Fruit fly (Drosophila melanogaster) whole organism, embryonic: ENCODE data around the gene CG11454.

Experiments
- CG10267 ChIP-seq: fragments of 200-800 bp; sonication (Bioruptor generic); optimal IDR thresholded peaks from 2 replicates; lab custom pipeline; 2018; ENCODE audit warnings: missing biosample characterization, mild to moderate bottlenecking, missing genetic modification characterization, moderate library complexity
- CG10274 ChIP-seq: fragments of 200-800 bp; sonication (Bioruptor generic); optimal IDR thresholded peaks from 3 replicates; lab custom pipeline; 2017; ENCODE audit warnings: missing biosample characterization, mild to moderate bottlenecking, missing genetic modification characterization
- CG10543 ChIP-seq: fragments of 200-800 bp; sonication (Bioruptor generic); optimal IDR thresholded peaks from 3 replicates; lab custom pipeline; 2017; ENCODE audit warnings: missing biosample characterization, mild to moderate bottlenecking, missing genetic modification characterization, moderate library complexity
- CG10565 ChIP-seq: fragments of 200-800 bp; sonication (Bioruptor generic); optimal IDR thresholded peaks from 3 replicates; lab custom pipeline; 2016; ENCODE audit warnings: missing biosample characterization, mild to moderate bottlenecking, missing genetic modification characterization
- CG10979 ChIP-seq: fragments of 200-800 bp; sonication (Bioruptor generic); optimal IDR thresholded peaks from 2 replicates; lab custom pipeline; 2018; ENCODE audit warnings: missing biosample characterization, mild to moderate bottlenecking, missing genetic modification characterization, moderate library complexity
- CG12071 ChIP-seq: fragments of 200-800 bp; sonication (Bioruptor generic); optimal IDR thresholded peaks from 3 replicates; lab custom pipeline; 2018; ENCODE audit warnings: missing biosample characterization, mild to moderate bottlenecking, missing genetic modification characterization
- CG12219 ChIP-seq: fragments of 200-800 bp; sonication (Bioruptor generic); optimal IDR thresholded peaks from 3 replicates; lab custom pipeline; 2018; ENCODE audit warnings: missing biosample characterization, mild to moderate bottlenecking, missing genetic modification characterization
- CG12236 ChIP-seq: fragments of 200-800 bp; sonication (Bioruptor generic); optimal IDR thresholded peaks from 2 replicates; lab custom pipeline; 2016; ENCODE audit warnings: missing biosample characterization, missing genetic modification characterization
- CG14441 ChIP-seq: fragments of 200-800 bp; sonication (Bioruptor generic); IDR thresholded peaks from 2 replicates; pipeline ENCODE4 v1.3.6; 2022; ENCODE audit warnings: missing biosample characterization, missing genetic modification characterization
- CG15479 ChIP-seq: fragments of 200-800 bp; sonication (Bioruptor generic); optimal IDR thresholded peaks from 3 replicates; lab custom pipeline; 2019; ENCODE audit warnings: missing biosample characterization, mild to moderate bottlenecking, missing genetic modification characterization, moderate library complexity
- CG16813 ChIP-seq: fragments of 200-800 bp; sonication (Bioruptor generic); IDR thresholded peaks from 3 replicates; pipeline ENCODE4 v1.3.6; 2022; ENCODE audit warnings: missing biosample characterization, missing genetic modification characterization; ENCODE audit not compliant: partially characterized antibody
- CG17361 ChIP-seq: fragments of 200-800 bp; sonication (Bioruptor generic); IDR thresholded peaks from 3 replicates; pipeline ENCODE4 v1.3.6; 2022; ENCODE audit warnings: missing biosample characterization, missing genetic modification characterization
- CG2120 ChIP-seq: fragments of 200-800 bp; sonication (Bioruptor generic); optimal IDR thresholded peaks from 3 replicates; lab custom pipeline; 2016; ENCODE audit warnings: missing biosample characterization, missing genetic modification characterization
- CG2202 ChIP-seq: fragments of 200-800 bp; sonication (Bioruptor generic); optimal IDR thresholded peaks from 2 replicates; lab custom pipeline; 2018; ENCODE audit warnings: missing biosample characterization, mild to moderate bottlenecking, missing genetic modification characterization
- CG2889 ChIP-seq: fragments of 200-800 bp; sonication (Bioruptor generic); IDR thresholded peaks from 3 replicates; pipeline ENCODE4 v1.3.6; 2022; ENCODE audit warnings: missing biosample characterization, missing genetic modification characterization
- CG30020 ChIP-seq: fragments of 200-800 bp; optimal IDR thresholded peaks from 2 replicates; lab custom pipeline; 2019; ENCODE audit warnings: missing biosample characterization, mild to moderate bottlenecking, missing genetic modification characterization, moderate library complexity
- CG31441 ChIP-seq: fragments of 200-800 bp; sonication (Bioruptor generic); IDR thresholded peaks from 2 replicates; pipeline ENCODE4 v1.3.6; 2022; ENCODE audit warnings: missing biosample characterization, missing genetic modification characterization
- CG33213 ChIP-seq: fragments of 200-800 bp; sonication (Bioruptor generic); optimal IDR thresholded peaks from 3 replicates; lab custom pipeline; 2016; ENCODE audit warnings: missing biosample characterization, missing genetic modification characterization
- CG34224 ChIP-seq: fragments of 200-800 bp; sonication (Bioruptor generic); IDR thresholded peaks from 3 replicates; pipeline ENCODE4 v1.3.6; 2022; ENCODE audit warnings: missing biosample characterization, missing genetic modification characterization; ENCODE audit not compliant: partially characterized antibody
- CG4854 ChIP-seq: fragments of 200-800 bp; sonication (Bioruptor generic); optimal IDR thresholded peaks from 2 replicates; lab custom pipeline; 2016; ENCODE audit warnings: missing biosample characterization, missing genetic modification characterization, inconsistent platforms
- CG7987 ChIP-seq: fragments of 200-800 bp; sonication (Bioruptor generic); optimal IDR thresholded peaks from 2 replicates; lab custom pipeline; 2018; ENCODE audit warnings: missing biosample characterization, mild to moderate bottlenecking, missing genetic modification characterization, moderate library complexity
- CG8089 ChIP-seq: fragments of 200-800 bp; sonication (Bioruptor generic); optimal IDR thresholded peaks from 3 replicates; lab custom pipeline; 2016; ENCODE audit warnings: missing biosample characterization, missing genetic modification characterization
- CG8478 ChIP-seq: fragments of >200 bp; optimal IDR thresholded peaks from 2 replicates; lab custom pipeline; 2018
- CTCF ChIP-seq: fragments of 200-800 bp; sonication (Bioruptor generic); optimal IDR thresholded peaks from 2 replicates; lab custom pipeline; 2017; ENCODE audit warnings: missing biosample characterization, mild to moderate bottlenecking, missing genetic modification characterization, moderate library complexity
- CkIIα-i1 ChIP-seq: fragments of 200-800 bp; sonication (Bioruptor generic); IDR thresholded peaks from 2 replicates; pipeline ENCODE4 v1.3.6; 2022; ENCODE audit warnings: missing biosample characterization, missing genetic modification characterization
- Ets65A ChIP-seq: fragments of 200-800 bp; sonication (Bioruptor generic); peaks from one replicate; lab custom pipeline; 2016; ENCODE audit warnings: missing biosample characterization, missing genetic modification characterization
- H2.0 ChIP-seq: fragments of 200-800 bp; sonication (Bioruptor generic); IDR thresholded peaks from 2 replicates; pipeline ENCODE4 v1.3.6; 2022; ENCODE audit warnings: missing biosample characterization, missing genetic modification characterization
- Hey ChIP-seq: fragments of 200-800 bp; sonication (Bioruptor generic); optimal IDR thresholded peaks from 3 replicates; lab custom pipeline; 2018; ENCODE audit warnings: missing biosample characterization, mild to moderate bottlenecking, missing genetic modification characterization
- Kr ChIP-seq: fragments of 200-800 bp; sonication (Bioruptor generic); optimal IDR thresholded peaks from 2 replicates; lab custom pipeline; 2017; ENCODE audit warnings: missing biosample characterization, mild to moderate bottlenecking, missing genetic modification characterization
- MTF-1 ChIP-seq: fragments of 200-800 bp; sonication (Bioruptor generic); optimal IDR thresholded peaks from 2 replicates; lab custom pipeline; 2018; ENCODE audit warnings: missing biosample characterization, mild to moderate bottlenecking, missing genetic modification characterization, borderline replicate concordance
- Max ChIP-seq: fragments of 200-800 bp; sonication (Bioruptor generic); optimal IDR thresholded peaks from 2 replicates; lab custom pipeline; 2016; ENCODE audit warnings: missing biosample characterization, mild to moderate bottlenecking, missing genetic modification characterization
- Meics ChIP-seq: fragments of 200-800 bp; sonication (Bioruptor generic); optimal IDR thresholded peaks from 2 replicates; lab custom pipeline; 2017; ENCODE audit warnings: missing biosample characterization, mild to moderate bottlenecking, missing genetic modification characterization
- NC2β ChIP-seq: fragments of 200-800 bp; sonication (Bioruptor generic); optimal IDR thresholded peaks from 2 replicates; lab custom pipeline; 2016; ENCODE audit warnings: missing biosample characterization, missing genetic modification characterization
- Neu2 ChIP-seq: fragments of 200-800 bp; sonication (Bioruptor generic); optimal IDR thresholded peaks from 3 replicates; lab custom pipeline; 2016; ENCODE audit warnings: missing biosample characterization, missing genetic modification characterization, borderline replicate concordance
- Oli ChIP-seq: fragments of 200-800 bp; sonication (Bioruptor generic); optimal IDR thresholded peaks from 2 replicates; lab custom pipeline; 2018; ENCODE audit warnings: missing biosample characterization, mild to moderate bottlenecking, missing genetic modification characterization, moderate library complexity
- Pdp1 ChIP-seq, 2 experiments: fragments of 200-800 bp; sonication (Bioruptor generic); optimal IDR thresholded peaks; 3 replicates each; lab custom pipeline; 2016; ENCODE audit warnings: missing biosample characterization in 2 of 2, missing genetic modification characterization in 2 of 2, mild to moderate bottlenecking in 1 of 2, moderate library complexity in 1 of 2
- Rx ChIP-seq: fragments of 200-800 bp; sonication (Bioruptor generic); IDR thresholded peaks from 2 replicates; pipeline ENCODE4 v1.3.6; 2022; ENCODE audit warnings: missing biosample characterization, missing genetic modification characterization
- ara ChIP-seq: fragments of 200-800 bp; sonication (Bioruptor generic); IDR thresholded peaks from 2 replicates; pipeline ENCODE4 v1.3.6; 2022; ENCODE audit warnings: missing biosample characterization, missing genetic modification characterization
- ase ChIP-seq: fragments of 200-800 bp; sonication (Bioruptor generic); IDR thresholded peaks from 3 replicates; pipeline ENCODE4 v1.3.6; 2022; ENCODE audit warnings: missing biosample characterization, missing genetic modification characterization
- bcd ChIP-seq: fragments of 200-800 bp; sonication (Bioruptor generic); optimal IDR thresholded peaks from 2 replicates; lab custom pipeline; 2017; ENCODE audit warnings: missing biosample characterization, mild to moderate bottlenecking, missing genetic modification characterization
- danr ChIP-seq: fragments of 200-800 bp; sonication (Bioruptor generic); IDR thresholded peaks from 2 replicates; pipeline ENCODE4 v1.3.6; 2022; ENCODE audit warnings: missing biosample characterization, missing genetic modification characterization
- dmrt99B ChIP-seq: fragments of 200-800 bp; sonication (Bioruptor generic); optimal IDR thresholded peaks from 2 replicates; lab custom pipeline; 2018; ENCODE audit warnings: missing biosample characterization, mild to moderate bottlenecking, missing genetic modification characterization, moderate library complexity
- grau ChIP-seq: fragments of 200-800 bp; optimal IDR thresholded peaks from 3 replicates; lab custom pipeline; 2019; ENCODE audit warnings: missing biosample characterization, mild to moderate bottlenecking, missing genetic modification characterization, moderate library complexity
- hbn ChIP-seq: fragments of 200-800 bp; sonication (Bioruptor generic); IDR thresholded peaks from 2 replicates; pipeline ENCODE4 v1.3.6; 2022; ENCODE audit warnings: missing biosample characterization, missing genetic modification characterization; ENCODE audit not compliant: partially characterized antibody
- luna ChIP-seq: fragments of 200-800 bp; sonication (Bioruptor generic); optimal IDR thresholded peaks from 2 replicates; lab custom pipeline; 2016; ENCODE audit warnings: missing biosample characterization, missing genetic modification characterization
- nau ChIP-seq: fragments of 200-800 bp; sonication (Bioruptor generic); optimal IDR thresholded peaks from 3 replicates; lab custom pipeline; 2017; ENCODE audit warnings: missing biosample characterization, mild to moderate bottlenecking, missing genetic modification characterization, missing genetic modification reagents
- onecut ChIP-seq: fragments of 200-800 bp; sonication (Bioruptor generic); IDR thresholded peaks from 2 replicates; pipeline ENCODE4 v1.3.6; 2022; ENCODE audit warnings: missing biosample characterization, missing genetic modification characterization
- p53 ChIP-seq: fragments of 200-800 bp; sonication (Bioruptor generic); optimal IDR thresholded peaks from 2 replicates; lab custom pipeline; 2016; ENCODE audit warnings: missing biosample characterization, missing genetic modification characterization
- row ChIP-seq: fragments of 200-800 bp; sonication (Bioruptor generic); IDR thresholded peaks from 3 replicates; pipeline ENCODE4 v1.3.6; 2022; ENCODE audit warnings: missing biosample characterization, missing genetic modification characterization
- sc ChIP-seq, 3 experiments: fragments of >200 bp in 2 of 3; fragments of 200-800 bp in 1 of 3; sonication (Bioruptor generic) in 1 of 3; optimal IDR thresholded peaks; 2 replicates in 2 of 3; 3 replicates in 1 of 3; lab custom pipeline; 2017; ENCODE audit warnings: mild to moderate bottlenecking in 1 of 3, missing biosample characterization in 1 of 3, missing genetic modification characterization in 1 of 3, missing genetic modification reagents in 1 of 3
- slou ChIP-seq: fragments of 200-800 bp; sonication (Bioruptor generic); optimal IDR thresholded peaks from 3 replicates; lab custom pipeline; 2016; ENCODE audit warnings: missing biosample characterization, missing genetic modification characterization
- so ChIP-seq: fragments of 200-800 bp; sonication (Bioruptor generic); IDR thresholded peaks from 3 replicates; pipeline ENCODE4 v1.3.6; 2022; ENCODE audit warnings: missing biosample characterization, missing genetic modification characterization

The CG11454 gene

DNA sequence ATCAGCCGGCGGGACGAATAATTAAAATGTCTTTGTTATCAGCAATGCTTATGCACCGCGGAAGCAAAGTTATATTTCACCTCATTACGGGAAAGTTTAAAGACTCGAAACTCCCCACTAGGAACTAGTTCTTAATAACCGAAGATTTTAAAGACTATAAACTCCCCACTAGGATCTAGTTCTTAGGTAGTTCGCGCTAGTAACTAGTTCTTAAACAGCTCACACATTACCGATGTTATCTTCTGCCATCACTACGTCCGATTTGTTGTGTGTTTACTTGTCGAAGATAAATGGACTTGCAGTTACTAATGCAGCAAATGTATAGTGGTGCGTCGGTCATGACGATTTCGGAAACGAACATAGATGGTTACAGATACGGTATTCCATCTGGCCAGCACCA, at the start of gene CG11454, which contains the start of gene CG31974:
Gene CG11454 (plus strand): TSS at position 236 of the 400 bp plus-strand sequence.
Gene CG31974 (minus strand): TSS at position 4 of the 400 bp plus-strand sequence.
- peak in 1 of 2 experiments; percentile 63 for TF ChIP-seq Pdp1 (GFP tag; optimal IDR thresholded peaks at IDR 0.05; lab: Kevin White, UChicago)
- no peak for TF ChIP-seq CkIIα-i1
- TF ChIP-seq Rx (GFP tag; lab: Robert Waterston, UW) = no peak
- TF ChIP-seq slou = no peak
- TF ChIP-seq CG8089 (GFP tag; lab: Kevin White, UChicago) = no peak
- TF ChIP-seq Hey = no peak
- TF ChIP-seq so (GFP tag; lab: Robert Waterston, UW) = no peak
- TF ChIP-seq ara (GFP tag; lab: Robert Waterston, UW) = no peak
- peak; percentile 45; the same call in 1 of the 3 replicates for TF ChIP-seq row (GFP tag; lab: Robert Waterston, UW)
- peak; percentile 14 for TF ChIP-seq CG7987
- TF ChIP-seq bcd (GFP tag; lab: Kevin White, UChicago) = no peak
- TF ChIP-seq danr (GFP tag; lab: Robert Waterston, UW) = no peak
- no peak for TF ChIP-seq Oli
- peak; percentile 44 for TF ChIP-seq CG33213
- no peak for TF ChIP-seq sc (optimal IDR thresholded peaks at IDR 0.05; lab: Kevin White, UChicago)
- TF ChIP-seq sc (GFP tag; optimal IDR thresholded peaks at IDR 0.05; lab: Kevin White, UChicago) = no peak
- no peak for TF ChIP-seq Neu2 (GFP tag; lab: Kevin White, UChicago)
- TF ChIP-seq CG31441 (GFP tag; lab: Robert Waterston, UW) = no peak
- no peak for TF ChIP-seq ase (GFP tag; lab: Robert Waterston, UW)
- no peak for TF ChIP-seq CG10565 (GFP tag; lab: Kevin White, UChicago)
- no peak for TF ChIP-seq CG2202 (tag; lab: Kevin White, UChicago)
- TF ChIP-seq luna = no peak
- TF ChIP-seq NC2β (GFP tag; lab: Kevin White, UChicago) = no peak
- peak; percentile 7 for TF ChIP-seq CG10979 (tag; lab: Kevin White, UChicago)
- TF ChIP-seq CTCF (GFP tag; lab: Kevin White, UChicago) = peak; percentile 43
- no peak for TF ChIP-seq Kr (GFP tag; lab: Kevin White, UChicago)
- no peak for TF ChIP-seq CG8478
- TF ChIP-seq H2.0 (GFP tag; lab: Robert Waterston, UW) = no peak
- TF ChIP-seq CG16813 = peak; percentile 67; the same call in 2 of the 3 replicates
- no peak for TF ChIP-seq dmrt99B (tag; lab: Kevin White, UChicago)
- TF ChIP-seq CG17361 = no peak
- no peak for TF ChIP-seq CG14441 (GFP tag; lab: Robert Waterston, UW)
- no peak for TF ChIP-seq CG2889
- TF ChIP-seq Meics (GFP tag; lab: Kevin White, UChicago) = no peak
- TF ChIP-seq CG10543 (GFP tag; lab: Kevin White, UChicago) = no peak
- TF ChIP-seq p53 (GFP tag; lab: Kevin White, UChicago) = no peak
- TF ChIP-seq Max (GFP tag; lab: Kevin White, UChicago) = no peak
- no peak for TF ChIP-seq nau (GFP tag; lab: Kevin White, UChicago)
- TF ChIP-seq MTF-1 (GFP tag; lab: Kevin White, UChicago) = no peak
- TF ChIP-seq CG15479 (GFP tag; lab: Kevin White, UChicago) = no peak
- TF ChIP-seq CG12219 = no peak
- no peak for TF ChIP-seq CG2120 (GFP tag; lab: Kevin White, UChicago)
- TF ChIP-seq hbn (GFP tag; lab: Robert Waterston, UW) = peak; percentile 92
- TF ChIP-seq CG12071 = no peak
- TF ChIP-seq CG10274 = no peak
- no peak for TF ChIP-seq CG4854 (GFP tag; lab: Kevin White, UChicago)
- no peak for TF ChIP-seq onecut (GFP tag; lab: Robert Waterston, UW)
- peak; percentile 94 for TF ChIP-seq CG34224 (GFP tag; lab: Robert Waterston, UW)
- peak; percentile 34 for TF ChIP-seq CG10267 (tag; lab: Kevin White, UChicago)
- TF ChIP-seq Ets65A (GFP tag; lab: Kevin White, UChicago) = peak; percentile 37
- peak; percentile 21 for TF ChIP-seq grau
- peak; percentile 5 for TF ChIP-seq CG30020 (tag; lab: Kevin White, UChicago)
- no peak for TF ChIP-seq CG12236 (GFP tag; lab: Kevin White, UChicago)
